Worm (Caenorhabditis elegans) whole organism, late embryonic: ENCODE data around the gene rig-3.

Experiments used
- ama-1 ChIP-seq: fragments of 150-350 bp; optimal IDR thresholded peaks from 2 replicates; lab custom pipeline; 2014
- ceh-34 ChIP-seq: sonication (generic microtip); optimal IDR thresholded peaks from 2 replicates; lab custom pipeline; 2016; ENCODE audit warnings: mild to moderate bottlenecking, missing genetic modification characterization, missing compliant biosample characterization
- dve-1 ChIP-seq: sonication (generic microtip); optimal IDR thresholded peaks from 2 replicates; lab custom pipeline; 2017; ENCODE audit warnings: antibody characterized with exemption, mild to moderate bottlenecking, missing genetic modification characterization, missing compliant biosample characterization
- hlh-15 ChIP-seq: sonication (generic microtip); optimal IDR thresholded peaks from 2 replicates; lab custom pipeline; 2016; ENCODE audit warnings: missing genetic modification characterization, missing compliant biosample characterization
- tbx-7 ChIP-seq: sonication (generic microtip); optimal IDR thresholded peaks from 2 replicates; lab custom pipeline; 2016; ENCODE audit warnings: missing genotype, missing genetic modification characterization, missing compliant biosample characterization

DNA sequence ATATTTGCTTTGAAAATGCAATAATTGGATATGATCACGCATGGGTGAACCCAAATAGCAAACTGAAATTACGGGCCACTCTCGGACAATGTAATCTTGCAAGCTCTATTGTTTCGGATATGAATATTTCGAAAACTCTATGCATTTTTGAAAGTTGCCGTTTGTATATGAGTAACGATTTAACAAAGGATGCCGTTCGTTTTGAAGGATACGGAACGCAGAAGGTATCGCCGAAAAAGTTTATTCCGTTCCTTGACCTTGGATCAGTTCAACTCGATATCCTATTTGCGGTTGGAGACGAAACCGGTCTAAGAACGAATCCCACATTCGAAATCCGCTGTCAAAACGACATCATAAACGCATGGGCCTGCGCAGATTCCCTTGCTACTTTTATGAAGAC lies 40.4 kb upstream of the rig-3 start:
- TF ChIP-seq hlh-15 (tag; lab: Kevin White, UChicago), result no peak
- TF ChIP-seq tbx-7, result no peak
- no peak for TF ChIP-seq ama-1 (lab: Kevin White, UChicago)
- TF ChIP-seq dve-1 (tag; lab: Kevin White, UChicago), result no peak
- no peak for TF ChIP-seq ceh-34 (tag; lab: Kevin White, UChicago)
